Worm (Caenorhabditis elegans): Measurements from ENCODE around the gene F16G10.8.

- TF ChIP-seq unc-39 (tag; optimal IDR thresholded peaks at IDR 0.05): no peak
- TF ChIP-seq snpc-4 (tag; optimal IDR thresholded peaks at IDR 0.05): no peak
- no peak for TF ChIP-seq lsy-2 (tag; optimal IDR thresholded peaks at IDR 0.05)
- no peak for TF ChIP-seq M03D4.4 (tag; optimal IDR thresholded peaks at IDR 0.05)
- TF ChIP-seq mls-2 (tag; optimal IDR thresholded peaks at IDR 0.05): no peak
These were observed 41.7 kb downstream of the F16G10.8 start, which contains the start of gene enri-1 for ce11 chrII:2341515-2341914.
